Worm (Caenorhabditis elegans) whole organism, mixed stage, embryonic: ENCODE data around the gene svh-11.

Source experiments
- ceh-39 ChIP-seq: fragments of 150-350 bp; optimal IDR thresholded peaks from 2 replicates; lab custom pipeline; 2014; ENCODE audit warnings: missing biosample characterization, missing genetic modification characterization
- cnd-1 ChIP-seq: fragments of 200-800 bp; sonication (Bioruptor generic); optimal IDR thresholded peaks from 2 replicates; lab custom pipeline; 2018; ENCODE audit warnings: mild to moderate bottlenecking, missing genetic modification characterization, missing compliant biosample characterization
- lsy-2 ChIP-seq: fragments of 150-350 bp; optimal IDR thresholded peaks from 2 replicates; lab custom pipeline; 2014; ENCODE audit warnings: missing biosample characterization, missing genetic modification characterization
- mab-5 ChIP-seq: fragments of 150-350 bp; optimal IDR thresholded peaks from 2 replicates; lab custom pipeline; 2014; ENCODE audit warnings: missing biosample characterization, missing genetic modification characterization
- nhr-12 ChIP-seq: fragments of 150-350 bp; optimal IDR thresholded peaks from 2 replicates; lab custom pipeline; 2014; ENCODE audit warnings: missing biosample characterization, missing genetic modification characterization
- nhr-237 ChIP-seq: fragments of 150-350 bp; optimal IDR thresholded peaks from 2 replicates; lab custom pipeline; 2014; ENCODE audit warnings: missing biosample characterization, missing genetic modification characterization
- sem-2 ChIP-seq: fragments of 200-800 bp; sonication (Bioruptor generic); optimal IDR thresholded peaks from 2 replicates; lab custom pipeline; 2018; ENCODE audit warnings: mild to moderate bottlenecking, missing genetic modification characterization, missing compliant biosample characterization
- unc-62 ChIP-seq: fragments of 150-350 bp; optimal IDR thresholded peaks from 2 replicates; lab custom pipeline; 2014; ENCODE audit warnings: missing biosample characterization, missing genetic modification reagents, missing genetic modification characterization
- ztf-11 ChIP-seq: fragments of 150-350 bp; optimal IDR thresholded peaks from 2 replicates; lab custom pipeline; 2014; ENCODE audit warnings: missing biosample characterization, missing genetic modification characterization

DNA sequence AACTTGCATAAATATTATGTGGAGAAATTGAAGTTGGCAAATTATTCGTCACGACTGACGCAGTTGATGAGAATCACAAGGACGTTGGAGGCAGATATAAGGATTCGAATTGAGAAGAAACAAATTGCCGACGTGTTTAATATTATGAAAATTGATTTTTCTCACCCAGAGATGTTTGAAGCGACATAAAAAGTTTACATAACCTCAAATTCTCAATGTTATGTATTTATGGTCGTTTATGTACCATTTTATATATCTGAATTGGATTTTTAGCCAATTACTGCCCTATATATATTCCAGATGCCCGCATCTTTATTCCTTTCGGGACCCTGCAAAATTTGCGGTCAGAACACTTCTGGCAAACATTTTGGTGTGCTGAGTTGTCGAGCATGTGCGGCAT lies 21.9 kb downstream of the svh-11 start, which contains the start of gene nhr-126:
- TF ChIP-seq lsy-2 (tag; lab: Kevin White, UChicago) (no peak), unc-62 (GFP tag; lab: Kevin White, UChicago) (no peak), nhr-12 (tag; lab: Kevin White, UChicago) (no peak), sem-2 (GFP tag; lab: Kevin White, UChicago) (no peak), ceh-39 (tag; lab: Kevin White, UChicago) (no peak), nhr-237 (tag; lab: Kevin White, UChicago) (no peak), cnd-1 (tag; lab: Kevin White, UChicago) (no peak), ztf-11 (tag; lab: Kevin White, UChicago) (no peak), mab-5 (tag; lab: Kevin White, UChicago) (no peak)
